Fruit fly (Drosophila melanogaster) whole organism, wandering third instar larva: ENCODE measurements around the gene CG32333.

ENCODE experiments used
- Abd-B ChIP-seq: fragments of >200 bp; optimal IDR thresholded peaks from 2 replicates; lab custom pipeline; 2017; ENCODE audit warnings: missing biosample characterization, missing genetic modification characterization
- CG32264 ChIP-seq: fragments of 200-800 bp; sonication (Bioruptor generic); optimal IDR thresholded peaks from 2 replicates; lab custom pipeline; 2016; ENCODE audit warnings: missing biosample characterization, missing genetic modification characterization
- CG9705 ChIP-seq: fragments of 200-800 bp; sonication (Bioruptor generic); optimal IDR thresholded peaks from 2 replicates; lab custom pipeline; 2018; ENCODE audit warnings: missing biosample characterization, mild to moderate bottlenecking, missing genetic modification characterization
- CrebA ChIP-seq: fragments of 200-800 bp; sonication (Bioruptor generic); optimal IDR thresholded peaks from 2 replicates; lab custom pipeline; 2016; ENCODE audit warnings: missing biosample characterization, mild to moderate bottlenecking, missing genetic modification characterization, borderline replicate concordance
- Dif ChIP-seq: fragments of 200-275, 200-300 bp; sonication (Bioruptor generic); optimal IDR thresholded peaks from 2 replicates; lab custom pipeline; 2018; ENCODE audit warnings: missing biosample characterization, missing genetic modification characterization; ENCODE audit not compliant: partially characterized antibody
- GATAd ChIP-seq: sonication (Bioruptor generic); optimal IDR thresholded peaks from 2 replicates; lab custom pipeline; 2016; ENCODE audit warnings: missing biosample characterization, missing genetic modification characterization
- HLH106 ChIP-seq: fragments of 200-800 bp; optimal IDR thresholded peaks from 3 replicates; lab custom pipeline; 2019; ENCODE audit warnings: missing biosample characterization, mild to moderate bottlenecking, missing genetic modification characterization, moderate library complexity
- Hnf4 ChIP-seq: fragments of 200-800 bp; sonication (Bioruptor generic); optimal IDR thresholded peaks from 2 replicates; lab custom pipeline; 2016; ENCODE audit warnings: missing biosample characterization, mild to moderate bottlenecking, missing genetic modification characterization
- Hr78 ChIP-seq: fragments of >200 bp; optimal IDR thresholded peaks from 2 replicates; lab custom pipeline; 2017; ENCODE audit warnings: missing biosample characterization, missing genetic modification characterization
- Hr83 ChIP-seq: fragments of 200-300 bp; sonication (Bioruptor generic); optimal IDR thresholded peaks from 2 replicates; lab custom pipeline; 2016; ENCODE audit warnings: missing biosample characterization, mild to moderate bottlenecking, missing genetic modification characterization, moderate library complexity; ENCODE audit not compliant: poor library complexity, severe bottlenecking
- Jra ChIP-seq: sonication (Bioruptor generic); optimal IDR thresholded peaks from 2 replicates; lab custom pipeline; 2016; ENCODE audit warnings: missing biosample characterization, missing genetic modification characterization
- Mio ChIP-seq: sonication (Bioruptor generic); optimal IDR thresholded peaks from 2 replicates; lab custom pipeline; 2016; ENCODE audit warnings: missing biosample characterization, missing genetic modification characterization
- Myc ChIP-seq: fragments of >200 bp; optimal IDR thresholded peaks from 2 replicates; lab custom pipeline; 2017
- N ChIP-seq: fragments of >200 bp; optimal IDR thresholded peaks from 2 replicates; lab custom pipeline; 2018; ENCODE audit warnings: missing biosample characterization, missing external identifiers, missing genetic modification characterization
- OdsH ChIP-seq: fragments of 200-800 bp; sonication (Bioruptor generic); optimal IDR thresholded peaks from 2 replicates; lab custom pipeline; 2016; ENCODE audit warnings: missing biosample characterization, mild to moderate bottlenecking, missing genetic modification characterization
- Rel ChIP-seq, 2 experiments: fragments of 200-800 bp; sonication (Bioruptor generic) in 1 of 2; optimal IDR thresholded peaks; 2 replicates in 1 of 2; 3 replicates in 1 of 2; lab custom pipeline; 2016 to 2019; ENCODE audit warnings: mild to moderate bottlenecking in 2 of 2, missing biosample characterization in 2 of 2, missing genetic modification characterization in 2 of 2, moderate library complexity in 1 of 2
- Sp1 ChIP-seq: fragments of 200-800 bp; sonication (Bioruptor generic); optimal IDR thresholded peaks from 3 replicates; lab custom pipeline; 2019; ENCODE audit warnings: missing biosample characterization, mild to moderate bottlenecking, missing genetic modification characterization, moderate library complexity
- Vsx2 ChIP-seq: fragments of 200-300, 225-300 bp; sonication (Bioruptor generic); optimal IDR thresholded peaks from 2 replicates; lab custom pipeline; 2018; ENCODE audit warnings: missing biosample characterization, missing genetic modification characterization; ENCODE audit not compliant: partially characterized antibody
- br ChIP-seq: fragments of 200-800 bp; sonication (Bioruptor generic); optimal IDR thresholded peaks from 2 replicates; lab custom pipeline; 2016; ENCODE audit warnings: missing biosample characterization, missing genetic modification characterization
- brk ChIP-seq: fragments of 200-800 bp; sonication (Bioruptor generic); optimal IDR thresholded peaks from 2 replicates; lab custom pipeline; 2016; ENCODE audit warnings: missing biosample characterization, mild to moderate bottlenecking, missing genetic modification characterization
- dl ChIP-seq, 2 experiments: fragments of 175-275, 200-275 bp in 1 of 2; fragments of 200-275 bp in 1 of 2; sonication (Bioruptor generic); optimal IDR thresholded peaks; lab custom pipeline; 2018; ENCODE audit warnings: mild to moderate bottlenecking in 2 of 2, missing biosample characterization in 2 of 2, missing genetic modification characterization in 2 of 2, moderate library complexity in 2 of 2; ENCODE audit not compliant: partially characterized antibody in 2 of 2, insufficient read depth in 1 of 2
- dmrt93B ChIP-seq: fragments of 200-800 bp; sonication (Bioruptor generic); optimal IDR thresholded peaks from 2 replicates; lab custom pipeline; 2018; ENCODE audit warnings: missing biosample characterization, mild to moderate bottlenecking, missing genetic modification characterization
- dsf ChIP-seq: sonication (Bioruptor generic); optimal IDR thresholded peaks from 2 replicates; lab custom pipeline; 2016; ENCODE audit warnings: missing biosample characterization, missing genetic modification characterization, borderline replicate concordance
- ey ChIP-seq: fragments of 200-800 bp; sonication (Bioruptor generic); optimal IDR thresholded peaks from 2 replicates; lab custom pipeline; 2016; ENCODE audit warnings: missing biosample characterization, missing genetic modification characterization
- foxo ChIP-seq, 2 experiments: fragments of 200-800 bp; sonication (Bioruptor generic); optimal IDR thresholded peaks; 2 replicates in 1 of 2; 3 replicates in 1 of 2; lab custom pipeline; 2016 to 2017; ENCODE audit warnings: missing biosample characterization in 2 of 2, missing genetic modification characterization in 2 of 2
- fru ChIP-seq: fragments of 200-800 bp; sonication (Bioruptor generic); optimal IDR thresholded peaks from 3 replicates; lab custom pipeline; 2016; ENCODE audit warnings: missing biosample characterization, mild to moderate bottlenecking, missing genetic modification characterization
- lola ChIP-seq: fragments of >200 bp; optimal IDR thresholded peaks from 2 replicates; lab custom pipeline; 2017; ENCODE audit warnings: missing biosample characterization, missing genetic modification characterization
- pan ChIP-seq: fragments of >200 bp; optimal IDR thresholded peaks from 2 replicates; lab custom pipeline; 2017
- psq ChIP-seq: fragments of 200-800 bp; sonication (Bioruptor generic); optimal IDR thresholded peaks from 3 replicates; lab custom pipeline; 2017; ENCODE audit warnings: missing biosample characterization, mild to moderate bottlenecking, missing genetic modification characterization, moderate library complexity
- rgr ChIP-seq: fragments of 200-800 bp; sonication (Bioruptor generic); optimal IDR thresholded peaks from 3 replicates; lab custom pipeline; 2016; ENCODE audit warnings: missing biosample characterization, mild to moderate bottlenecking, missing genetic modification characterization
- sage ChIP-seq: fragments of 200-800 bp; sonication (Bioruptor generic); optimal IDR thresholded peaks from 2 replicates; lab custom pipeline; 2016; ENCODE audit warnings: missing biosample characterization, mild to moderate bottlenecking, missing genetic modification characterization
- sv ChIP-seq: fragments of 200-800 bp; sonication (Bioruptor generic); optimal IDR thresholded peaks from 3 replicates; lab custom pipeline; 2016; ENCODE audit warnings: missing biosample characterization, missing genetic modification characterization
- tai ChIP-seq: sonication (Bioruptor generic); optimal IDR thresholded peaks from 2 replicates; lab custom pipeline; 2016; ENCODE audit warnings: missing biosample characterization, missing genetic modification characterization
- usp ChIP-seq: fragments of >200 bp; optimal IDR thresholded peaks from 2 replicates; lab custom pipeline; 2017; ENCODE audit warnings: missing biosample characterization, missing genetic modification characterization

CG32333 gene

dm6 chr3L:1324818-1325625, 49.3 kb downstream of the CG32333 start:
- TF ChIP-seq Rel (GFP tag; optimal IDR thresholded peaks at IDR 0.05; lab: Kevin White, UChicago), result peak; percentile 17
- TF ChIP-seq Rel (tag; optimal IDR thresholded peaks at IDR 0.05; lab: Kevin White, UChicago), result no peak
- no peak for TF ChIP-seq rgr (GFP tag; lab: Kevin White, UChicago)
- TF ChIP-seq Sp1 (GFP tag; lab: Kevin White, UChicago), result peak; percentile 29
- peak; percentile 26 for TF ChIP-seq br
- no peak for TF ChIP-seq GATAd (GFP tag; lab: Kevin White, UChicago)
- TF ChIP-seq psq, result no peak
- peak; percentile 18 to 52 for TF ChIP-seq dl (GFP tag; optimal IDR thresholded peaks at IDR 0.05; lab: Kevin White, UChicago; ENCODE audit: insufficient read depth in 1 of 2, partially characterized antibody in 2 of 2)

dm6 chr3L:1325626-1325937, 49.8 kb downstream of the CG32333 start:
- TF ChIP-seq rgr (GFP tag; lab: Kevin White, UChicago), result no peak
- TF ChIP-seq Rel (GFP tag; optimal IDR thresholded peaks at IDR 0.05; lab: Kevin White, UChicago), result no peak
- TF ChIP-seq Rel (tag; optimal IDR thresholded peaks at IDR 0.05; lab: Kevin White, UChicago), result peak; percentile 73
- TF ChIP-seq, all 38 proteins: peak for 1

- no peak for TF ChIP-seq Jra
- TF ChIP-seq pan, result no peak
- no peak for TF ChIP-seq Hnf4 (GFP tag; lab: Kevin White, UChicago)
- TF ChIP-seq Hr78, result no peak
- no peak for TF ChIP-seq HLH106 (tag; lab: Kevin White, UChicago)
- no peak for TF ChIP-seq dmrt93B
- TF ChIP-seq dsf, result no peak
Observed at dm6 chr3L:1329724-1330123, 54.0 kb downstream of the CG32333 start, which contains the start of gene ND-ACP. TSS of gene ND-ACP (plus strand) at chr3L:1329949.

DNA sequence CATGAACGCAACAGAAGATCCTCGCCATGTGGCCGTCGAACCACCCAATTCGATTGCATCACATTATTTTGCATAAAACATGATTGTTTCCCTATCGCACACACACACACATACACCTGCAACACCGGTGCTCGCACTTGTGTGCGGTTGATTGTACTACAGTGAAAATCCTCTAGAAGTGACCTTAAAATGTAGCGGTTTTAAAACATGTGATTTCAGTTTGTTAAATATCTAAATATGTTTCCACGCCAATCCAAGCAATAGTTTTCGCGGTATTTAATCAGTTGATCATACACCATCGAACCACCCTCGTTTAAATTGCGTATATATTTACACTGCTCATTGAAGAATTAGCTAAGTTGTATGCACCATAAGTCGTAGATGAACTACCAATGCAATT, 54.7 kb downstream of the CG32333 start:
- TF ChIP-seq CrebA, result no peak
- TF ChIP-seq ey (GFP tag; lab: Kevin White, UChicago), result peak; percentile 23
- no peak for TF ChIP-seq dmrt93B
- no peak for TF ChIP-seq Hr83 (GFP tag; lab: Kevin White, UChicago)
- no peak for TF ChIP-seq psq
- TF ChIP-seq Myc (lab: Kevin White, UChicago), result no peak
- no peak for TF ChIP-seq Vsx2 (GFP tag; lab: Kevin White, UChicago)
- peak in 1 of 2 experiments; percentile 31 for TF ChIP-seq foxo (GFP tag; optimal IDR thresholded peaks at IDR 0.05; lab: Kevin White, UChicago)
- TF ChIP-seq pan, result no peak
- no peak for TF ChIP-seq CG9705 (GFP tag; lab: Kevin White, UChicago)
- no peak for TF ChIP-seq CG32264 (GFP tag; lab: Kevin White, UChicago)
- TF ChIP-seq fru (GFP tag; lab: Kevin White, UChicago), result no peak
- TF ChIP-seq Abd-B (GFP tag; lab: Kevin White, UChicago), result no peak
- TF ChIP-seq Jra, result no peak
- TF ChIP-seq Sp1 (GFP tag; lab: Kevin White, UChicago), result no peak
- TF ChIP-seq GATAd (GFP tag; lab: Kevin White, UChicago), result no peak
- TF ChIP-seq sv (GFP tag; lab: Kevin White, UChicago), result no peak

dm6 chr3L:1331542-1331941, 55.8 kb downstream of the CG32333 start, which contains the start of gene msd1:
TSS of gene msd1 (plus strand) at chr3L:1331744.
- TF ChIP-seq OdsH (GFP tag; lab: Kevin White, UChicago) (no peak), ey (GFP tag; lab: Kevin White, UChicago) (no peak), CrebA (no peak), GATAd (GFP tag; lab: Kevin White, UChicago) (no peak), N (GFP tag; lab: Kevin White, UChicago) (no peak)

DNA sequence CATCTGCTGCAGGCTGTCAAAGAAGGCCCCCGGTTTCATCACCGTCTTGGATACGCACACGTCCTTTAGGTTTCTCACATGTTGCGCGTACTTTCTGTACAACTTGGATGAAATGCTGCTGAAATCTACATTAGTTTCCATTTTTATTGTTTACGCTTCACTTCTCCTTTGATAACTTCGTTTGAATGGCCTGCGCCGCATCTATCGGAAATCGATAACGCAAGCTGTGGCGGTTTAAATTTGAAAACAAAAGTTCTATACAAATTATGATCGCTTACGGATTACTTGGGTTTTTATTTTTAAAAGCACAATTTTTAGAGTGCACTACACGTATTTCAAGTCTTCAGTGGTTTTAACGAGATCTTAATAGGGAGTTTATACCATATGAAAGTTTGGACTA, 57.2 kb downstream of the CG32333 start, which contains the start of gene msd5:
TSS of gene msd5 (minus strand) at position 174 of the 400 bp plus-strand sequence.
- no peak for TF ChIP-seq Myc (lab: Kevin White, UChicago)
- TF ChIP-seq usp (GFP tag; lab: Kevin White, UChicago), result no peak
- no peak for TF ChIP-seq tai (GFP tag; lab: Kevin White, UChicago)
- TF ChIP-seq Hr83 (GFP tag; lab: Kevin White, UChicago), result no peak
- TF ChIP-seq GATAd (GFP tag; lab: Kevin White, UChicago), result no peak
- no peak for TF ChIP-seq pan
- no peak for TF ChIP-seq dsf
- TF ChIP-seq Dif (GFP tag; lab: Kevin White, UChicago), result no peak
- no peak for TF ChIP-seq lola (GFP tag; lab: Kevin White, UChicago)
- no peak for TF ChIP-seq CG32264 (GFP tag; lab: Kevin White, UChicago)
- TF ChIP-seq ey (GFP tag; lab: Kevin White, UChicago), result no peak
- no peak for TF ChIP-seq sage (GFP tag; lab: Kevin White, UChicago)
- TF ChIP-seq dmrt93B, result no peak
- no peak for TF ChIP-seq Mio (GFP tag; lab: Kevin White, UChicago)
- TF ChIP-seq brk (GFP tag; lab: Kevin White, UChicago), result no peak
- TF ChIP-seq Abd-B (GFP tag; lab: Kevin White, UChicago), result no peak
